Fruit fly (Drosophila melanogaster): ENCODE data around the gene CG43783.

The CG43783 gene

DNA sequence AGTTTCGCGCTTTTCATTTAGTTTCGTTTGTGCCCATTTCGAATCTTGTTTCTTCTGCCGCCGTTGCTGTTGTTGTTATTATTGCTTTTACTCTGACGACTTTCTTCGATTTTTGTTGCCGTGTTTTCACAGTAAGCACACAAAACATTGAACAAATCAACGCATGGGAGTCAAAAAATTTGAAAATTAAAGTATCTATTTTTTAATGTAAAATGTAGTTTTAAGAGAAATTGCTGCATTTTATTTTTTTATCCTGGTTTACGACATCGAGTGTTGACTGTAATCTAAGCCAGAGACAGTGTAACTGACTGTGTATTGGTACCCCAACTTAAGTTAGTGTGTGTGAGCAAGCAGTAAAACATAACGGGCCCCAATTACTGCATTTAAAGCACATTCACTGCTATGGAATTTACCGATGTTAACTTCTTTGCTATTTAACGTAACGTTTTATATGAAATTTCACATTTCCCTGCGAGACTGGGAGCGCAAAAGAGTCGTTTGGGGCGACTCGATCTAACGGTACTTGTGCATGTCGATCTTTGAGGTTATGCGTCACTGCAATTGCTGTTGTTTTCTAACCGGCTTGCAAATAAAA, 42.2 kb upstream of the CG43783 start (continued):
- TF ChIP-seq CG3032 (tag; optimal IDR thresholded peaks at IDR 0.05) (peak; percentile 53), CG11294 (GFP tag; IDR thresholded peaks at IDR 0.05) (peak; percentile 82; the same call in 1 of the 2 replicates), CG15336 (GFP tag; IDR thresholded peaks at IDR 0.05) (peak; percentile 95), spab (GFP tag; optimal IDR thresholded peaks at IDR 0.05) (no peak), Eip93F (GFP tag; optimal IDR thresholded peaks at IDR 0.05) (peak; percentile 70), Hr39 (GFP tag; optimal IDR thresholded peaks at IDR 0.05) (peak; percentile 90), Sox15 (GFP tag; optimal IDR thresholded peaks at IDR 0.05) (peak; percentile 66), acj6 (GFP tag; optimal IDR thresholded peaks at IDR 0.05) (peak; percentile 87), Eip78C (GFP tag) (peak; percentile 97), ss (GFP tag; optimal IDR thresholded peaks at IDR 0.05) (no peak), Sox14 (GFP tag; optimal IDR thresholded peaks at IDR 0.05) (peak; percentile 87), CG1621 (tag; optimal IDR thresholded peaks at IDR 0.05) (peak; percentile 43), fkh (GFP tag; optimal IDR thresholded peaks at IDR 0.05) (no peak), CG4318 (GFP tag; optimal IDR thresholded peaks at IDR 0.05) (peak; percentile 92), Lpt (GFP tag; optimal IDR thresholded peaks at IDR 0.05) (peak; percentile 91), CG8119 (GFP tag; IDR thresholded peaks at IDR 0.05) (peak; percentile 95), pdm3 (GFP tag; optimal IDR thresholded peaks at IDR 0.05) (peak; percentile 91), CG10669 (GFP tag; optimal IDR thresholded peaks at IDR 0.05) (no peak), CG31627 (GFP tag; optimal IDR thresholded peaks at IDR 0.05) (peak; percentile 92), lz (GFP tag; optimal IDR thresholded peaks at IDR 0.05) (peak; percentile 89), CG8632 (GFP tag; optimal IDR thresholded peaks at IDR 0.05) (peak; percentile 82), net (GFP tag; optimal IDR thresholded peaks at IDR 0.05) (peak; percentile 87), esn (GFP tag; optimal IDR thresholded peaks at IDR 0.05) (peak; percentile 92), Ets96B (tag; optimal IDR thresholded peaks at IDR 0.05) (peak; percentile 64), Hr38 (GFP tag; optimal IDR thresholded peaks at IDR 0.05) (peak; percentile 75)

DNA sequence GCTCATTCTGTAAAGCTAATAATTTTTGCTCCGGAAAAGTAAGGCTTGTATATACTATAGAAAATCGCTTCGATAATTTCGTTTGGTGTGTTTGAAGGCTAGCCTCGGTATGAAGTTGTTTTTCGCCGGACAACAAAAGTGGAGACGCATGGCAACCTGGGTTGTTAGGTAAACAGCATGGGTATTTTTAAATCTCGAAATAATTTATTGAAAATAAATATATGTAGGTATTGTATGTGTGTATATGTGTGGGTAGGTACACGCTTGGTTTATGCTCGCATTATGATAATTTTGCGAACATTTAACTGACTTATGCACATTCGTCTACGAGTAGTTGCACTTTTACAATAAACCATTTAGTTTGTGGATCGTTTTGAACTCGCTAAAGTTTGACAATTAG, 36.1 kb upstream of the CG43783 start, which contains the start of gene CG5280:
TSS of gene CG5280 (minus strand) at position 101 of the 400 bp plus-strand sequence.
- TF ChIP-seq CG1621 (tag; optimal IDR thresholded peaks at IDR 0.05): no peak
- no peak for TF ChIP-seq vri (GFP tag; optimal IDR thresholded peaks at IDR 0.05)
- TF ChIP-seq CG34406 (GFP tag; optimal IDR thresholded peaks at IDR 0.05): no peak
- no peak for TF ChIP-seq Sox14 (GFP tag; optimal IDR thresholded peaks at IDR 0.05)
- TF ChIP-seq pdm3 (GFP tag; optimal IDR thresholded peaks at IDR 0.05): no peak
- no peak for TF ChIP-seq CG6854 (GFP tag; optimal IDR thresholded peaks at IDR 0.05)
- no peak for TF ChIP-seq OdsH (GFP tag; optimal IDR thresholded peaks at IDR 0.05)

DNA sequence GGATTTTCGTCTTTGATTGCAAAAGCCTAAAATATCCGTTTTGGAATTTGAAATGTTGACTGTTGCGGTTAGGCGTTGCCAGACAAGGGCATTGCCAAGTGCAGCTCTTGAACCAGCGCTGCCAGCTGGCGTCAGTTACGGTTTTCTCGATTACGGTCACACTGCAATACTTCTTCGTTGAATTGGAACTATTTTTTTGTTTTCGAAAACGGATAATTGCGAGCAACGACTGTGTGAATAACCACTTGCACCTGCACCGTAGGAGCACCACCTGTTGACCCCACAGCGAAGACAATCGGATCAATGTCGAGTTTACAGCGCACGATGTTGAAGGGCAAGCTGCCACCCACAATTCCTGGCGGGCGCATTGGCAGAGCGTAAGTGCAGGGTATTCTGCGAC, 32.5 kb upstream of the CG43783 start, which contains the start of gene CG5068:
TSS of gene CG5068 (plus strand) at position 129 of the 400 bp plus-strand sequence.
- TF ChIP-seq fkh (GFP tag; optimal IDR thresholded peaks at IDR 0.05): peak; percentile 13
- TF ChIP-seq CG6163 (GFP tag; IDR thresholded peaks at IDR 0.05): no peak

DNA sequence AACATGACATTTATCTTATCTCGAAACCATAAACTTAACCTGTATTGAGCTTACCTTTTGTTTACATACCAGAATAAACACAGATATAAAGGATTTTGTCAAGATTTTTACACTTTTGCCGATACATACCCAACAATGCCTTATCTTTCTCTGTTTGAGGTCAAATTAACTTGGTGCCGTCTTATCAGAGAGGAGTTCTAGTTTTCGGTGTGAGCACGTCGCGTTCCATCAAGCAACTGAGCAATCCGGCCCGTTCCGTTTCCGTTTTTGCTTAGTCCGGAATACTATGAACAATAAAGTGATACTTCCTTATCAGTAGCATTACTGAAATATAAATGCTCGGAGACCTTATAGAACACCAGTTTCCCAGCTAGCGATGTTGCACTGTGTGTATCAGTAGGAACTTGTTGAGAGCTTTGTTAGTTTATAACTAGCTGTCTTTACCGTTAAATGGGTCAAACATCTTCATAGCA, 31.8 kb upstream of the CG43783 start, which contains the start of gene Galk:
TSS of gene Galk (minus strand) at position 244 of the 473 bp plus-strand sequence.
- TF ChIP-seq CG15336 (GFP tag; IDR thresholded peaks at IDR 0.05) (0 out of 2 replicates have a peak, but pooled peaks have one; percentile 14), Ets21C (GFP tag; optimal IDR thresholded peaks at IDR 0.05) (no peak), CG6163 (GFP tag; IDR thresholded peaks at IDR 0.05) (0 out of 3 replicates have a peak, but pooled peaks have one; percentile 24), spab (GFP tag; optimal IDR thresholded peaks at IDR 0.05) (no peak), vri (GFP tag; optimal IDR thresholded peaks at IDR 0.05) (no peak), Gug (GFP tag; IDR thresholded peaks at IDR 0.05) (no peak), fd85E (GFP tag; optimal IDR thresholded peaks at IDR 0.05) (no peak), CG11294 (GFP tag; IDR thresholded peaks at IDR 0.05) (0 out of 2 replicates have a peak, but pooled peaks have one; percentile 32), CG4318 (GFP tag; optimal IDR thresholded peaks at IDR 0.05) (no peak), CG32006 (GFP tag; optimal IDR thresholded peaks at IDR 0.05) (no peak), CG6276 (GFP tag; optimal IDR thresholded peaks at IDR 0.05) (no peak), Hr39 (GFP tag; optimal IDR thresholded peaks at IDR 0.05) (no peak), Lpt (GFP tag; optimal IDR thresholded peaks at IDR 0.05) (no peak), Eip78C (GFP tag) (no peak), Hr4 (GFP tag; optimal IDR thresholded peaks at IDR 0.05) (no peak), svp (GFP tag) (no peak), eg (GFP tag; IDR thresholded peaks at IDR 0.05) (no peak), fkh (GFP tag; optimal IDR thresholded peaks at IDR 0.05) (peak; percentile 78), ss (GFP tag; optimal IDR thresholded peaks at IDR 0.05) (no peak), CG34406 (GFP tag; optimal IDR thresholded peaks at IDR 0.05) (no peak), Met (GFP tag; optimal IDR thresholded peaks at IDR 0.05) (no peak)

All from whole organism, prepupa.